Fruit fly (Drosophila melanogaster): ENCODE measurements around the gene CG13285.

CG13285 gene

DNA sequence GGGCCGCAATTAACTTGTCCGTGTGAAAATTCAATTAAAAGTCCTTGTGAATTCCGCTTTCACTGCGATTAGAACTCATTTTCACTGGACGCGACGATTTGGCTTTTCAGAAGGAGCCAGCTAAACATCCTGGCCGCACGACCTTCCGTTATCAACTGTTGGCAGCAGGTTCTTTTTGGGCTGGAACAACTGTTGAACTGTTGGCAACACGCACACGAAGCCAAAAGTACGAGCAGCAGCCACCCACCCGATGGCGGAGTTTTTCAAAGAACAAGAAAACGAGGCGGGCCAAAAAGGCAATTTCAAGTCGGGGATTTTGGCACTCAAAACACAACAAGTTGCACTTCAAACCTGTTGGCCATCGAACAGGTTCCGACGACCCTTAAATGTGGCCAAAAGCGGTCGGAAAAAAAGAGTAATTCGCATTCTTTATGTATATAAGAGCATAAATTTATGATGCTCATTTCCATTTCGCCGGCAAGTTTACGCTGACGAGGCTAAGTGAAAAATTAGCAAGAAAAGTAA, 12.6 kb downstream of the CG13285 start:
- TF ChIP-seq Pif1A (GFP tag; optimal IDR thresholded peaks at IDR 0.05): no peak
- TF ChIP-seq CG32121 (GFP tag; IDR thresholded peaks at IDR 0.05): no peak
- no peak for TF ChIP-seq CG17806 (tag; optimal IDR thresholded peaks at IDR 0.05)

DNA sequence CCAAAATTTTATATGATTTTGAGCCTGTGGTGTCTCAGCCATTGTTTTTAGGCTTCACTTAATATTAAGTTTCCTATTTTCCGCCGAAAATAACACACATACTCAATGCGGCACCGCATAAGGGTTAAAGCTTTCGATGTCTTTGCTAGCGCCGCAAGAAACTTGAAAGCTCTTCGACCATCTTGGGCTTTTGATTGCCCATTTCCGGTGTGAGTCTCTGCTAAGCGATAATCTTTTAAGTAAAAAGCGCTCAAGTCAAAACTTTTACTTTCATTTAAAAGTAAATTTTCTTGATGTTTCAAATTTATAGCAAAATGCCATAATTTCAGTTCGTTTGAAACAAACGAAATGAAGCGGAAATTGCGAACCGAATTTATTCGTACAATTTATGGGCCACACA, 23.6 kb downstream of the CG13285 start:
- TF ChIP-seq CG8159 (tag; optimal IDR thresholded peaks at IDR 0.05) (peak; percentile 21), D1 (tag; optimal IDR thresholded peaks at IDR 0.05) (no peak), CG8301 (tag; optimal IDR thresholded peaks at IDR 0.05) (no peak), CG17806 (tag; optimal IDR thresholded peaks at IDR 0.05) (no peak), CG32121 (GFP tag; IDR thresholded peaks at IDR 0.05) (no peak), CG10348 (GFP tag; IDR thresholded peaks at IDR 0.05) (no peak), CG15710 (tag; optimal IDR thresholded peaks at IDR 0.05) (no peak), rn (GFP tag; IDR thresholded peaks at IDR 0.05) (no peak), Ets98B (GFP tag; IDR thresholded peaks at IDR 0.05) (peak; percentile 77; the same call in 1 of the 2 replicates), CG4496 (GFP tag; IDR thresholded peaks at IDR 0.05) (peak; percentile 93), gl (tag; optimal IDR thresholded peaks at IDR 0.05) (no peak), Pif1A (GFP tag; optimal IDR thresholded peaks at IDR 0.05) (peak; percentile 60), CG9948 (tag; optimal IDR thresholded peaks at IDR 0.05) (no peak), Pif1B (GFP tag; optimal IDR thresholded peaks at IDR 0.05) (peak; percentile 13), CG13204 (GFP tag; optimal IDR thresholded peaks at IDR 0.05) (no peak), fd96Ca (GFP tag; IDR thresholded peaks at IDR 0.05) (0 out of 3 replicates have a peak, but pooled peaks have one; percentile 45), CG14655 (GFP tag; optimal IDR thresholded peaks at IDR 0.05) (peak; percentile 56), CG34367 (tag; optimal IDR thresholded peaks at IDR 0.05) (peak; percentile 35), CG12605 (GFP tag; IDR thresholded peaks at IDR 0.05) (no peak), EcR (GFP tag; optimal IDR thresholded peaks at IDR 0.05) (no peak), Snoo (tag; optimal IDR thresholded peaks at IDR 0.05) (peak; percentile 88)

DNA sequence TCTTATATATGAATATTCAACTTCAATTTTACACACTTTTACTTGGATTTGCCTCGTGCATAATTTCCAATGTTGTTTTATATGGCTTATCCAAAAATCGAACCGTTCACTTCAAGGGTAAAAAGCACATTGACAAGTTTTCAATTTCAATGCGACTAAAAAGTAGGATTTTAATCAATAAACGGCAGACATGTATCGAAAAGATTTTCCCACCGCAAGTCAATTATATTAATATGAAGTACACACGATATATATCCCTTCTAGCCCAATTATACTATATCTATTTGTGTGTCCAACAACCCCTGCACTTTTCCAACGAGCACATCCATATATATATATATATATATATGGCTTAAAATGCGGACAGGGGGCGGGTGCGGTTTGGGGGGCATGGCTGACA, 24.8 kb downstream of the CG13285 start, which contains the start of gene CG34342:
TSS of gene CG34342 (minus strand) at position 101 of the 400 bp plus-strand sequence.
- TF ChIP-seq CG9948 (tag; optimal IDR thresholded peaks at IDR 0.05) (no peak), CG10348 (GFP tag; IDR thresholded peaks at IDR 0.05) (no peak), gl (tag; optimal IDR thresholded peaks at IDR 0.05) (no peak), CG14655 (GFP tag; optimal IDR thresholded peaks at IDR 0.05) (no peak), rn (GFP tag; IDR thresholded peaks at IDR 0.05) (no peak), Ets98B (GFP tag; IDR thresholded peaks at IDR 0.05) (no peak), Snoo (tag; optimal IDR thresholded peaks at IDR 0.05) (no peak), CG12605 (GFP tag; IDR thresholded peaks at IDR 0.05) (no peak)

DNA sequence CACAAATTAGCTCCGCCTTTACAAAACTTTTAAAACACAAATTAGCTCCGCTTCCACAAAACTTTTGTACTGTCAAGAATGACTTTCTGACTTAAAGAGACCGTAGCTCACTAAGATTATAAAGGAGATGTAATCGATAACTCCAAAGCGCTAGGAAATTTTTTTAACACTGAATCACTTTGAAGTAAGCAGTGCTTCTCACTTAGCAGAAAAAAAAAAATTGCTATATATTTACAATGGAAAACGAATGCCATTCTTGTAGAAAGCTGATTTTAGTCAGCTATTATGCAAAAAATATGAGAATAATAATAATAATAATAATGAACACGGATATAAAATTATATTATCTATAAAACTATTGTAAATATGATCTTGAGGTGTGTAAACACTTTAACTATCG, 36.7 kb downstream of the CG13285 start, which contains the start of gene blanks:
TSS of gene blanks (minus strand) at position 101 of the 400 bp plus-strand sequence.
- TF ChIP-seq CG4496 (GFP tag; IDR thresholded peaks at IDR 0.05): no peak
- TF ChIP-seq CG13204 (GFP tag; optimal IDR thresholded peaks at IDR 0.05): no peak
- no peak for TF ChIP-seq Pif1B (GFP tag; optimal IDR thresholded peaks at IDR 0.05)
- TF ChIP-seq CG14655 (GFP tag; optimal IDR thresholded peaks at IDR 0.05): no peak
- no peak for TF ChIP-seq CG8159 (tag; optimal IDR thresholded peaks at IDR 0.05)
- no peak for TF ChIP-seq D1 (tag; optimal IDR thresholded peaks at IDR 0.05)
- no peak for TF ChIP-seq CG34367 (tag; optimal IDR thresholded peaks at IDR 0.05)
- TF ChIP-seq Ets98B (GFP tag; IDR thresholded peaks at IDR 0.05): no peak
- TF ChIP-seq Snoo (tag; optimal IDR thresholded peaks at IDR 0.05): no peak

All from whole organism, pupa.